Worm (Caenorhabditis elegans) whole organism, young adult: Measurements from ENCODE around the gene pyt-1.
A peak's percentile ranks its signal among the peaks of the same experiment; 100 is the strongest.

Experiments
- B0035.1 ChIP-seq: sonication (generic microtip); optimal IDR thresholded peaks from 2 replicates; lab custom pipeline; 2016; ENCODE audit warnings: missing genetic modification characterization, mild to moderate bottlenecking, missing compliant biosample characterization, missing genotype, missing genetic modification reagents
- B0261.1 ChIP-seq: sonication (generic microtip); optimal IDR thresholded peaks from 2 replicates; lab custom pipeline; 2016; ENCODE audit warnings: mild to moderate bottlenecking, missing genetic modification characterization, moderate library complexity, missing compliant biosample characterization
- C17E4.6 ChIP-seq: fragments of 200-800 bp; sonication (Bioruptor generic); IDR thresholded peaks from 2 replicates; pipeline ENCODE4 v1.3.6; 2022; ENCODE audit warnings: missing genetic modification reagents, missing genetic modification characterization, missing compliant biosample characterization
- F10E7.11 ChIP-seq: sonication (generic microtip); optimal IDR thresholded peaks from 2 replicates; lab custom pipeline; 2017; ENCODE audit warnings: mild to moderate bottlenecking, missing genetic modification characterization, moderate library complexity, missing compliant biosample characterization
- F55B11.4 ChIP-seq: sonication (generic microtip); optimal IDR thresholded peaks from 2 replicates; lab custom pipeline; 2016; ENCODE audit warnings: missing compliant biosample characterization, missing genetic modification characterization, borderline replicate concordance; ENCODE audit not compliant: insufficient read depth
- F57C9.4 ChIP-seq: sonication (generic microtip); optimal IDR thresholded peaks from 2 replicates; lab custom pipeline; 2017; ENCODE audit warnings: mild to moderate bottlenecking, missing genetic modification characterization, missing compliant biosample characterization
- K12H6.12 ChIP-seq: fragments of 200-800 bp; sonication (Bioruptor generic); optimal IDR thresholded peaks from 2 replicates; lab custom pipeline; 2018; ENCODE audit warnings: mild to moderate bottlenecking, missing genetic modification characterization, missing compliant biosample characterization
- T26A5.8 ChIP-seq: sonication (generic microtip); optimal IDR thresholded peaks from 2 replicates; lab custom pipeline; 2016; ENCODE audit warnings: missing genetic modification characterization, missing compliant biosample characterization
- Y53G8AR.9 ChIP-seq: fragments of 200-800 bp; sonication (Bioruptor generic); conservative IDR thresholded peaks from 2 replicates; pipeline ENCODE4 v1.3.6; 2022; ENCODE audit warnings: missing genetic modification reagents, missing genetic modification characterization, missing compliant biosample characterization
- ZK185.1 ChIP-seq: sonication (generic microtip); optimal IDR thresholded peaks from 2 replicates; lab custom pipeline; 2016; ENCODE audit warnings: mild to moderate bottlenecking, missing genetic modification characterization, missing compliant biosample characterization; ENCODE audit not compliant: poor library complexity, severe bottlenecking
- ama-1 ChIP-seq, 3 experiments: fragments of 150-350 bp in 1 of 3; sonication (generic microtip) in 2 of 3; optimal IDR thresholded peaks; 2 replicates each; lab custom pipeline; 2014 to 2018; ENCODE audit warnings: missing biosample characterization in 2 of 3, missing genetic modification characterization in 2 of 3, missing genetic modification reagents in 2 of 3
- aptf-2 ChIP-seq: fragments of 200-800 bp; sonication (Bioruptor generic); conservative IDR thresholded peaks from 2 replicates; pipeline ENCODE4 v1.3.6; 2022; ENCODE audit warnings: missing genetic modification reagents, missing genetic modification characterization, missing compliant biosample characterization
- attf-6 ChIP-seq: fragments of 200-800 bp; sonication (Bioruptor generic); IDR thresholded peaks from 2 replicates; pipeline ENCODE4 v1.3.6; 2022; ENCODE audit warnings: missing genetic modification reagents, missing genetic modification characterization, missing compliant biosample characterization
- cebp-1 ChIP-seq, 2 experiments: fragments of 200-800 bp in 1 of 2; sonication (Bioruptor generic) in 1 of 2; sonication (generic microtip) in 1 of 2; IDR thresholded peaks in 1 of 2; optimal IDR thresholded peaks in 1 of 2; 2 replicates each; pipeline versions ENCODE4 v1.3.6 to Lab custom; 2017 to 2022; ENCODE audit warnings: missing compliant biosample characterization in 2 of 2, missing genetic modification characterization in 2 of 2, mild to moderate bottlenecking in 1 of 2, missing genetic modification reagents in 1 of 2, moderate library complexity in 1 of 2
- ceh-27 ChIP-seq: fragments of 200-800 bp; sonication (Bioruptor generic); optimal IDR thresholded peaks from 2 replicates; lab custom pipeline; 2018; ENCODE audit warnings: mild to moderate bottlenecking, missing genetic modification characterization, moderate library complexity, missing compliant biosample characterization
- ceh-79 ChIP-seq: sonication (generic microtip); optimal IDR thresholded peaks from 2 replicates; lab custom pipeline; 2017; ENCODE audit warnings: mild to moderate bottlenecking, missing genetic modification characterization, missing compliant biosample characterization
- die-1 ChIP-seq: sonication (generic microtip); optimal IDR thresholded peaks from 2 replicates; lab custom pipeline; 2016; ENCODE audit warnings: missing genotype, mild to moderate bottlenecking, missing genetic modification characterization, missing compliant biosample characterization
- dox-1 ChIP-seq: fragments of 200-800 bp; sonication (Bioruptor generic); IDR thresholded peaks from 2 replicates; pipeline ENCODE4 v1.3.6; 2022; ENCODE audit warnings: missing genetic modification reagents, missing genetic modification characterization, missing compliant biosample characterization
- dpl-1 ChIP-seq: fragments of 150-350 bp; optimal IDR thresholded peaks from 2 replicates; lab custom pipeline; 2014; ENCODE audit warnings: missing biosample characterization, missing genetic modification reagents, missing genetic modification characterization
- efl-1 ChIP-seq: fragments of 150-350 bp; optimal IDR thresholded peaks from 2 replicates; lab custom pipeline; 2014; ENCODE audit warnings: missing biosample characterization, missing genetic modification reagents, missing genetic modification characterization
- egl-18 ChIP-seq: fragments of 200-800 bp; sonication (Bioruptor generic); IDR thresholded peaks from 2 replicates; pipeline ENCODE4 v1.3.6; 2022; ENCODE audit warnings: missing genetic modification reagents, missing genetic modification characterization, missing compliant biosample characterization
- egl-44 ChIP-seq: fragments of 200-800 bp; sonication (Bioruptor generic); IDR thresholded peaks from 2 replicates; pipeline ENCODE4 v1.3.6; 2022; ENCODE audit warnings: missing genetic modification reagents, missing genetic modification characterization, missing compliant biosample characterization
- fkh-3 ChIP-seq: sonication (generic microtip); optimal IDR thresholded peaks from 2 replicates; lab custom pipeline; 2016; ENCODE audit warnings: mild to moderate bottlenecking, missing genetic modification characterization, missing compliant biosample characterization
- gei-17 ChIP-seq: fragments of 200-800 bp; sonication (Bioruptor generic); optimal IDR thresholded peaks from 2 replicates; lab custom pipeline; 2018; ENCODE audit warnings: mild to moderate bottlenecking, missing genetic modification characterization, missing compliant biosample characterization
- hlh-26 ChIP-seq: fragments of 200-800 bp; sonication (Bioruptor generic); conservative IDR thresholded peaks from 2 replicates; pipeline ENCODE4 v1.3.6; 2022; ENCODE audit warnings: missing genetic modification reagents, missing genetic modification characterization, missing compliant biosample characterization
- hmg-1.2 ChIP-seq: fragments of 200-800 bp; sonication (Bioruptor generic); IDR thresholded peaks from 2 replicates; pipeline ENCODE4 v1.3.6; 2022; ENCODE audit warnings: missing genetic modification reagents, missing genetic modification characterization, missing compliant biosample characterization
- hmg-20 ChIP-seq: fragments of 200-800 bp; sonication (Bioruptor generic); IDR thresholded peaks from 2 replicates; pipeline ENCODE4 v1.3.6; 2022; ENCODE audit warnings: missing genetic modification reagents, missing genetic modification characterization, missing compliant biosample characterization
- hrde-1 ChIP-seq: sonication (generic microtip); optimal IDR thresholded peaks from 2 replicates; lab custom pipeline; 2016; ENCODE audit warnings: missing genetic modification characterization, mild to moderate bottlenecking, missing compliant biosample characterization, moderate library complexity, missing genotype, missing genetic modification reagents, borderline replicate concordance
- let-526 ChIP-seq: fragments of 200-800 bp; sonication (Bioruptor generic); IDR thresholded peaks from 2 replicates; pipeline ENCODE4 v1.3.6; 2022; ENCODE audit warnings: missing genetic modification reagents, missing genetic modification characterization, missing compliant biosample characterization
- lin-26 ChIP-seq: fragments of 200-800 bp; sonication (Bioruptor generic); IDR thresholded peaks from 2 replicates; pipeline ENCODE4 v1.3.6; 2022; ENCODE audit warnings: missing genetic modification reagents, missing genetic modification characterization, missing compliant biosample characterization
- lsl-1 ChIP-seq: fragments of 200-800 bp; sonication (Bioruptor generic); optimal IDR thresholded peaks from 2 replicates; lab custom pipeline; 2018; ENCODE audit warnings: mild to moderate bottlenecking, missing genetic modification characterization, moderate library complexity, missing compliant biosample characterization
- madf-3 ChIP-seq: fragments of 200-800 bp; sonication (Bioruptor generic); IDR thresholded peaks from 2 replicates; pipeline ENCODE4 v1.3.6; 2022; ENCODE audit warnings: missing genetic modification reagents, missing genetic modification characterization, missing compliant biosample characterization
- madf-6 ChIP-seq: fragments of 200-800 bp; sonication (Bioruptor generic); IDR thresholded peaks from 2 replicates; pipeline ENCODE4 v1.3.6; 2022; ENCODE audit warnings: missing genetic modification reagents, missing genetic modification characterization, missing compliant biosample characterization
- mcd-1 ChIP-seq: fragments of 200-800 bp; sonication (Bioruptor generic); IDR thresholded peaks from 2 replicates; pipeline ENCODE4 v1.3.6; 2022; ENCODE audit warnings: missing genetic modification reagents, missing genetic modification characterization, missing compliant biosample characterization
- mxl-1 ChIP-seq: sonication (generic microtip); optimal IDR thresholded peaks from 2 replicates; lab custom pipeline; 2016; ENCODE audit warnings: missing genetic modification characterization, missing compliant biosample characterization
- nfya-1 ChIP-seq: sonication (generic microtip); optimal IDR thresholded peaks from 2 replicates; lab custom pipeline; 2017; ENCODE audit warnings: antibody characterized with exemption, missing compliant biosample characterization, missing genetic modification characterization, borderline replicate concordance; ENCODE audit not compliant: insufficient read depth
- nfyb-1 ChIP-seq: fragments of 200-800 bp; sonication (Bioruptor generic); IDR thresholded peaks from 2 replicates; pipeline ENCODE4 v1.3.6; 2022; ENCODE audit warnings: missing genetic modification reagents, missing genetic modification characterization, missing compliant biosample characterization
- nhr-120 ChIP-seq: fragments of 200-800 bp; sonication (Bioruptor generic); IDR thresholded peaks from 2 replicates; pipeline ENCODE4 v1.3.6; 2022; ENCODE audit warnings: missing genetic modification characterization, missing compliant biosample characterization
- pbrm-1 ChIP-seq: fragments of 200-800 bp; sonication (Bioruptor generic); IDR thresholded peaks from 2 replicates; pipeline ENCODE4 v1.3.6; 2022; ENCODE audit warnings: missing genetic modification reagents, missing genetic modification characterization, missing compliant biosample characterization
- rpc-1 ChIP-seq, 2 experiments: fragments of 150-350 bp in 1 of 2; sonication (generic microtip) in 1 of 2; optimal IDR thresholded peaks; 2 replicates each; lab custom pipeline; 2014 to 2018; ENCODE audit warnings: missing biosample characterization in 1 of 2, missing genetic modification characterization in 1 of 2, missing genetic modification reagents in 1 of 2, missing genotype in 1 of 2
- somi-1 ChIP-seq: fragments of 200-800 bp; sonication (Bioruptor generic); optimal IDR thresholded peaks from 2 replicates; lab custom pipeline; 2018; ENCODE audit warnings: mild to moderate bottlenecking, missing genetic modification characterization, missing compliant biosample characterization
- sptf-2 ChIP-seq: fragments of 200-800 bp; sonication (Bioruptor generic); optimal IDR thresholded peaks from 2 replicates; lab custom pipeline; 2018; ENCODE audit warnings: mild to moderate bottlenecking, missing genetic modification characterization, missing compliant biosample characterization
- tbp1 ChIP-seq: fragments of 200-800 bp; sonication (Bioruptor generic); optimal IDR thresholded peaks from 2 replicates; lab custom pipeline; 2018; ENCODE audit warnings: mild to moderate bottlenecking, missing genetic modification characterization, missing compliant biosample characterization
- xnd-1 ChIP-seq: sonication (generic microtip); optimal IDR thresholded peaks from 2 replicates; lab custom pipeline; 2016; ENCODE audit warnings: missing genotype, missing genetic modification reagents, missing genetic modification characterization, missing compliant biosample characterization
- ztf-28 ChIP-seq: fragments of 200-800 bp; sonication (Bioruptor generic); IDR thresholded peaks from 2 replicates; pipeline ENCODE4 v1.3.6; 2022; ENCODE audit warnings: missing genetic modification reagents, missing genetic modification characterization, missing compliant biosample characterization
- ztf-6 ChIP-seq: fragments of 200-800 bp; sonication (Bioruptor generic); IDR thresholded peaks from 2 replicates; pipeline ENCODE4 v1.3.6; 2022; ENCODE audit warnings: missing genetic modification reagents, missing genetic modification characterization, missing compliant biosample characterization

pyt-1 gene

DNA sequence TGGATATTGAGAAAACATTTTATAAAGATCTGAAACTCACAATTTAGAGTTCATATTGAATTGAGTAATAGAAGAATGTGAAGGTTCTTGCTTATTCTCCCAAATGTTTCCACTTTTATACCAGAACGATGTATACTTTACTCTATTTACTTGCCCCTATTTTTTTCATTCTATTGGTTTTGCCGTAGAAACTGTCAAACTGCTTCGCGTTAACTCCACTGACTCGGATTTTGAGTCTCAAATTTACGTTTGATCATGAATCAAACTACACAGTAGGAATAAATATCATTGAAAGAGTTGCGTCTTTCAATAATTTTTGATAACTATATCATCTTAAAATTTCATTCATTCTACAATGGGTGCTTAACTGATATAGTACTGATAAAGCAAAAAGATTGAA is 10.7 kb upstream of the pyt-1 start, which contains the start of gene fipr-8:
fipr-8 (minus strand) TSS at position 101 of the 400 bp plus-strand sequence.
- TF ChIP-seq let-526 (GFP tag; lab: Robert Waterston, UW) (no peak), nhr-120 (GFP tag; lab: Robert Waterston, UW) (no peak), ceh-27 (GFP tag; lab: Kevin White, UChicago) (no peak), lin-26 (GFP tag; lab: Robert Waterston, UW) (no peak), die-1 (tag; lab: Kevin White, UChicago) (no peak), egl-18 (GFP tag; lab: Robert Waterston, UW) (no peak), B0261.1 (tag; lab: Kevin White, UChicago) (no peak), mxl-1 (tag; lab: Kevin White, UChicago) (no peak), hrde-1 (tag; lab: Kevin White, UChicago) (no peak), ceh-79 (tag; lab: Kevin White, UChicago) (no peak), sptf-2 (no peak), cebp-1 (GFP tag; IDR thresholded peaks at IDR 0.05; lab: Robert Waterston, UW) (no peak), cebp-1 (tag; optimal IDR thresholded peaks at IDR 0.05; lab: Kevin White, UChicago) (no peak), C17E4.6 (GFP tag; lab: Robert Waterston, UW) (no peak), ztf-28 (GFP tag; lab: Robert Waterston, UW) (no peak), ztf-6 (no peak), xnd-1 (tag; lab: Kevin White, UChicago) (no peak), pbrm-1 (GFP tag; lab: Robert Waterston, UW) (no peak), F55B11.4 (tag; lab: Kevin White, UChicago) (no peak), tbp1 (no peak)

DNA sequence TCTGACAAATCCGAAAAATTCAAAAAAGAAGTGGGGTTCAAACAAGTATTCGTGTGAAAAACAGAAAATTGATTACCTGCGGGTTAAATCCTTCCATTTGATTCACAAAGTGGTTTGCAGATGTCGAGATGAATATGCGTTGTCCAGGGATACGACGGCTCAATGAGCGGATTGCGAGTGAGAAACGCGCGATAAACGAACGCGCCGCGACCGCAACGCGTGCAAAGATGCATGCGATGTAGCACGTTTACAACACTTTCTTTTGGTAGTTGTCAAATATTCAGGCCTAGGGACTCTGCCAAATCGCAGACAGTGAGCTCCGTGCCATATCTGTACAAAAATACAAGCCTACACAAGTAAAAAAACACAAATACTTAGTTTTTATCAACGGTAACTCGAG is 9.5 kb upstream of the pyt-1 start, which contains the start of gene fubl-1:
fubl-1 (minus strand) TSS at position 202 of the 400 bp plus-strand sequence.
- no peak for TF ChIP-seq nfya-1 (tag; lab: Kevin White, UChicago)
- no peak for TF ChIP-seq ztf-6
- TF ChIP-seq nfyb-1 (GFP tag; lab: Robert Waterston, UW), result no peak
- no peak for TF ChIP-seq Y53G8AR.9 (GFP tag; lab: Robert Waterston, UW)
- peak; percentile 76 for TF ChIP-seq lsl-1 (GFP tag; lab: Kevin White, UChicago)
- no peak for TF ChIP-seq hlh-26
- no peak for TF ChIP-seq ZK185.1 (tag; lab: Kevin White, UChicago)
- TF ChIP-seq dox-1 (GFP tag; lab: Robert Waterston, UW), result peak; percentile 65
- TF ChIP-seq mxl-1 (tag; lab: Kevin White, UChicago), result no peak
- no peak for TF ChIP-seq B0035.1 (tag; lab: Kevin White, UChicago)
- TF ChIP-seq sptf-2, result no peak
- TF ChIP-seq mcd-1 (GFP tag; lab: Robert Waterston, UW), result peak; percentile 61
- TF ChIP-seq ama-1 (optimal IDR thresholded peaks at IDR 0.05; lab: Kevin White, UChicago), result no peak
- TF ChIP-seq ama-1 (GFP tag; optimal IDR thresholded peaks at IDR 0.05; lab: Kevin White, UChicago), result no peak
- TF ChIP-seq hmg-1.2 (GFP tag; lab: Robert Waterston, UW), result peak; percentile 29; the same call in 1 of the 2 replicates
- no peak for TF ChIP-seq rpc-1 (optimal IDR thresholded peaks at IDR 0.05; lab: Kevin White, UChicago)
- no peak for TF ChIP-seq rpc-1 (tag; optimal IDR thresholded peaks at IDR 0.05; lab: Kevin White, UChicago)
- TF ChIP-seq hmg-20 (GFP tag; lab: Robert Waterston, UW), result no peak
- TF ChIP-seq somi-1 (GFP tag; lab: Kevin White, UChicago), result no peak
- TF ChIP-seq T26A5.8 (tag; lab: Kevin White, UChicago), result no peak
- no peak for TF ChIP-seq K12H6.12 (tag; lab: Kevin White, UChicago)
- TF ChIP-seq madf-6 (GFP tag; lab: Robert Waterston, UW), result peak; percentile 64; the same call in 1 of the 2 replicates
- no peak for TF ChIP-seq gei-17 (GFP tag; lab: Kevin White, UChicago)
- TF ChIP-seq attf-6 (GFP tag; lab: Robert Waterston, UW), result no peak
- TF ChIP-seq nhr-120 (GFP tag; lab: Robert Waterston, UW), result no peak
- TF ChIP-seq F10E7.11, result no peak
- TF ChIP-seq dpl-1 (GFP tag; lab: Kevin White, UChicago), result no peak
- TF ChIP-seq madf-3 (GFP tag; lab: Robert Waterston, UW), result peak; percentile 97
- 0 out of 2 replicates have a peak, but pooled peaks have one; percentile 13 for TF ChIP-seq aptf-2 (GFP tag; lab: Robert Waterston, UW)
- TF ChIP-seq egl-44 (GFP tag; lab: Robert Waterston, UW), result no peak
- no peak for TF ChIP-seq fkh-3
- TF ChIP-seq let-526 (GFP tag; lab: Robert Waterston, UW), result no peak
- no peak for TF ChIP-seq F57C9.4 (tag; lab: Kevin White, UChicago)
- peak; percentile 14 for TF ChIP-seq efl-1 (GFP tag; lab: Kevin White, UChicago)
